Worm (Caenorhabditis elegans) whole organism, early embryonic: ENCODE measurements around the gene spe-26.

Source experiments
- aly-1 ChIP-seq: sonication (generic microtip); optimal IDR thresholded peaks from 2 replicates; lab custom pipeline; 2016; ENCODE audit warnings: missing genetic modification characterization, missing compliant biosample characterization
- ama-1 ChIP-seq: fragments of 150-350 bp; optimal IDR thresholded peaks from 2 replicates; lab custom pipeline; 2014
- ceh-13 ChIP-seq: fragments of 200-800 bp; sonication (Bioruptor generic); optimal IDR thresholded peaks from 2 replicates; lab custom pipeline; 2018; ENCODE audit warnings: mild to moderate bottlenecking, missing genetic modification characterization, missing compliant biosample characterization
- ceh-36 ChIP-seq: sonication (generic microtip); optimal IDR thresholded peaks from 2 replicates; lab custom pipeline; 2016; ENCODE audit warnings: missing genetic modification characterization, inconsistent platforms, missing compliant biosample characterization
- ets-7 ChIP-seq: sonication (generic microtip); optimal IDR thresholded peaks from 2 replicates; lab custom pipeline; 2016; ENCODE audit warnings: missing genotype, missing genetic modification characterization, missing compliant biosample characterization
- hmg-4 ChIP-seq: fragments of 200-800 bp; sonication (Bioruptor generic); optimal IDR thresholded peaks from 2 replicates; lab custom pipeline; 2018; ENCODE audit warnings: mild to moderate bottlenecking, missing genetic modification characterization, missing compliant biosample characterization
- hnd-1 ChIP-seq: sonication (generic microtip); optimal IDR thresholded peaks from 2 replicates; lab custom pipeline; 2016; ENCODE audit warnings: missing genetic modification characterization, missing compliant biosample characterization
- pes-1 ChIP-seq: fragments of 200-800 bp; sonication (Bioruptor generic); IDR thresholded peaks from 2 replicates; pipeline ENCODE4 v1.3.6; 2022; ENCODE audit warnings: missing genetic modification reagents, missing genetic modification characterization, missing compliant biosample characterization
- sea-1 ChIP-seq: fragments of 200-800 bp; sonication (Bioruptor generic); conservative IDR thresholded peaks from 2 replicates; pipeline ENCODE4 v1.3.6; 2022; ENCODE audit warnings: missing genetic modification characterization, missing compliant biosample characterization
- tbx-37 ChIP-seq: fragments of 200-800 bp; sonication (Bioruptor generic); conservative IDR thresholded peaks from 2 replicates; pipeline ENCODE4 v1.3.6; 2022; ENCODE audit warnings: missing genetic modification reagents, missing genetic modification characterization, missing compliant biosample characterization

DNA sequence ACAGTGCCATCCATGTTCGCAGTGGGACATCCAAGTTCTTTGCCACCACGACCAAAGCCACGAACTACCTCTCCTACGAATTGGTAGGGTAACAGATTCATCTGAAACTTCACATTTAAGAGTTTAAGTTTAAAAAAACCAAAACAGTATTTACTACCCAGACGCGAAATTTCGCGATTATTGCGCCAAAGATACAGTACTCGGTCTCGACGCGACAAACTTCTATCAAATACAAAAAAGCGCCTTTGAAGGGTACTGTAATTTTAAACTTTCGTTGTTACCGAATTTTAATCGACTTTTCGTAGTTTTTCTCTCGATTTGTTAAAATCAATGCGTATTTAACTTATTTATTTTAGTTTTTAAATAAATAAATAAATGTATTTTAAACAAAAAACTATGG is 17.6 kb upstream of the spe-26 start, which contains the start of gene rfk-1:
- TF ChIP-seq hmg-4 (GFP tag; lab: Kevin White, UChicago) (no peak), pes-1 (GFP tag; lab: Robert Waterston, UW) (no peak), hnd-1 (tag; lab: Kevin White, UChicago) (no peak), ceh-13 (GFP tag; lab: Kevin White, UChicago) (no peak), ama-1 (lab: Kevin White, UChicago) (no peak), ets-7 (tag; lab: Kevin White, UChicago) (no peak), aly-1 (tag; lab: Kevin White, UChicago) (no peak), ceh-36 (tag; lab: Kevin White, UChicago) (no peak), sea-1 (no peak), tbx-37 (GFP tag; lab: Robert Waterston, UW) (no peak)
